Worm (Caenorhabditis elegans) whole organism, L4/young adult: ENCODE data around the gene C24B5.4.

Experiments used
- W03F9.2 ChIP-seq: fragments of 150-350 bp; optimal IDR thresholded peaks from 2 replicates; lab custom pipeline; 2014; ENCODE audit warnings: missing biosample characterization, missing genetic modification characterization
- dao-5 ChIP-seq: sonication (generic microtip); optimal IDR thresholded peaks from 2 replicates; lab custom pipeline; 2016; ENCODE audit warnings: missing genotype, missing genetic modification characterization, moderate library complexity, missing compliant biosample characterization
- him-1 ChIP-seq: sonication (generic microtip); optimal IDR thresholded peaks from 2 replicates; lab custom pipeline; 2016; ENCODE audit warnings: missing genotype, missing genetic modification reagents, missing genetic modification characterization, missing compliant biosample characterization

Gene C24B5.4

ce11 chrV:9197121-9197520 is at the start of gene C24B5.4:
C24B5.4 (minus strand) TSS chrV:9197326.
- TF ChIP-seq dao-5 (tag; lab: Kevin White, UChicago), result no peak
- TF ChIP-seq W03F9.2 (tag; lab: Kevin White, UChicago), result no peak
- TF ChIP-seq him-1, result no peak

ce11 chrV:9246260-9246659 is 49.1 kb upstream of the C24B5.4 start, which contains the start of gene aat-2:
aat-2 (minus strand) TSS chrV:9246360.
- TF ChIP-seq him-1 (no peak), dao-5 (tag; lab: Kevin White, UChicago) (no peak), W03F9.2 (tag; lab: Kevin White, UChicago) (no peak)

- TF ChIP-seq him-1 (no peak), W03F9.2 (tag; lab: Kevin White, UChicago) (peak; percentile 13)
Measured at ce11 chrV:9243171-9243996, 46.3 kb upstream of the C24B5.4 start, which contains the start of gene glo-4. glo-4 (minus strand) TSS chrV:9243221.

ce11 chrV:9232296-9232695 is 35.2 kb upstream of the C24B5.4 start, which contains the start of gene F07C3.3:
F07C3.3 (minus strand) TSS chrV:9232396.
- no peak for TF ChIP-seq him-1
- TF ChIP-seq dao-5 (tag; lab: Kevin White, UChicago), result no peak
- TF ChIP-seq W03F9.2 (tag; lab: Kevin White, UChicago), result no peak

ce11 chrV:9225675-9226144 is 28.6 kb upstream of the C24B5.4 start, which contains the start of gene F07C3.2:
F07C3.2 (plus strand) TSS chrV:9226094.
- TF ChIP-seq dao-5 (tag; lab: Kevin White, UChicago) (no peak), him-1 (peak; percentile 23)

- TF ChIP-seq him-1, result no peak
- TF ChIP-seq W03F9.2 (tag; lab: Kevin White, UChicago), result no peak
- TF ChIP-seq dao-5 (tag; lab: Kevin White, UChicago), result no peak
Measured at ce11 chrV:9224981-9225380, 27.9 kb upstream of the C24B5.4 start.

ce11 chrV:9224377-9224776 is 27.3 kb upstream of the C24B5.4 start:
- no peak for TF ChIP-seq him-1

ce11 chrV:9222819-9223218 is 25.7 kb upstream of the C24B5.4 start:
- TF ChIP-seq dao-5 (tag; lab: Kevin White, UChicago), result no peak
- TF ChIP-seq W03F9.2 (tag; lab: Kevin White, UChicago), result no peak
- no peak for TF ChIP-seq him-1

ce11 chrV:9221566-9221965 is 24.4 kb upstream of the C24B5.4 start, which contains the start of gene grd-6:
grd-6 (plus strand) TSS chrV:9221866.
- TF ChIP-seq dao-5 (tag; lab: Kevin White, UChicago), result no peak
- TF ChIP-seq him-1, result no peak
- no peak for TF ChIP-seq W03F9.2 (tag; lab: Kevin White, UChicago)

ce11 chrV:9220444-9220843 is 23.3 kb upstream of the C24B5.4 start:
- TF ChIP-seq W03F9.2 (tag; lab: Kevin White, UChicago) (no peak), him-1 (no peak), dao-5 (tag; lab: Kevin White, UChicago) (no peak)

ce11 chrV:9219390-9219733 is 22.2 kb upstream of the C24B5.4 start:
- TF ChIP-seq dao-5 (tag; lab: Kevin White, UChicago), result no peak
- no peak for TF ChIP-seq W03F9.2 (tag; lab: Kevin White, UChicago)
- no peak for TF ChIP-seq him-1

ce11 chrV:9218655-9219389 is 21.7 kb upstream of the C24B5.4 start:
- peak; percentile 57 for TF ChIP-seq him-1
- no peak for TF ChIP-seq W03F9.2 (tag; lab: Kevin White, UChicago)

- no peak for TF ChIP-seq dao-5 (tag; lab: Kevin White, UChicago)
- TF ChIP-seq W03F9.2 (tag; lab: Kevin White, UChicago), result no peak
- TF ChIP-seq him-1, result no peak
Measured at ce11 chrV:9218214-9218613, 21.1 kb upstream of the C24B5.4 start.

ce11 chrV:9217158-9217557 is 20.0 kb upstream of the C24B5.4 start, which contains the start of gene pacs-1:
pacs-1 (minus strand) TSS chrV:9217258.
- TF ChIP-seq dao-5 (tag; lab: Kevin White, UChicago) (no peak), him-1 (no peak), W03F9.2 (tag; lab: Kevin White, UChicago) (no peak)
